Worm (Caenorhabditis elegans) whole organism, L2 larva: ENCODE measurements around the gene sre-36.

Source experiments
- C34F6.9 ChIP-seq: fragments of 150-350 bp; optimal IDR thresholded peaks from 2 replicates; lab custom pipeline; 2014; ENCODE audit warnings: missing biosample characterization, missing genetic modification characterization
- elt-1 ChIP-seq: fragments of 150-350 bp; optimal IDR thresholded peaks from 2 replicates; lab custom pipeline; 2014; ENCODE audit warnings: missing biosample characterization, missing genetic modification characterization
- fos-1 ChIP-seq: fragments of 150-350 bp; optimal IDR thresholded peaks from 2 replicates; lab custom pipeline; 2014; ENCODE audit warnings: missing biosample characterization, missing genetic modification characterization
- nhr-21 ChIP-seq: fragments of 150-350 bp; optimal IDR thresholded peaks from 2 replicates; lab custom pipeline; 2014; ENCODE audit warnings: missing biosample characterization, missing genetic modification characterization
- snpc-4 ChIP-seq: fragments of 150-350 bp; optimal IDR thresholded peaks from 2 replicates; lab custom pipeline; 2014; ENCODE audit warnings: missing biosample characterization, missing genetic modification characterization

ce11 chrV:16354675-16355074 lies 44.8 kb upstream of the sre-36 start:
- TF ChIP-seq nhr-21 (tag; lab: Kevin White, UChicago) = no peak
- no peak for TF ChIP-seq snpc-4 (tag; lab: Kevin White, UChicago)
- no peak for TF ChIP-seq C34F6.9
- no peak for TF ChIP-seq fos-1 (tag; lab: Kevin White, UChicago)
- no peak for TF ChIP-seq elt-1 (tag; lab: Kevin White, UChicago)
